Worm (Caenorhabditis elegans): Measurements from ENCODE around the gene cfap-36.

Gene cfap-36

DNA sequence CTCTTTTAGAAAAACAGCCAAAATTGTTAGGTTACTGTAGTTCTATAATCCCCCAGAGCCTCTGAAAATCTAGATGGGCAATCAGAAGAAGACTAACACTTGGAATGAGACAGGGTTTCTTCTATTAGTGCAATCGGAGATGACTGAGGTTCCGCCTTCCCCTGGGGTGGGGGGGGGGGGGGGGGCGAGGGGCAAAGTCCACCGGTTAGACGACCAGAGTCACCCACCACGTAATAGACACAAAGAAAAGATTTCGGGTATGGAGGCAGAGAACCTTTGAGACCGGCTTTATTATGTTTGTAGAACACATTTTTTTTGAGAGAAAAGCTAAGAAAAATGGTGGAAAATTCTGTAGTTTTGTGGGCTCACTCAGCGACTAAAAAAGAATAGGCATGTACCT is 19.9 kb downstream of the cfap-36 start:
- TF ChIP-seq egl-13 (tag; optimal IDR thresholded peaks at IDR 0.05) (no peak), tbx-2 (tag; optimal IDR thresholded peaks at IDR 0.05) (no peak), nhr-76 (tag; optimal IDR thresholded peaks at IDR 0.05) (no peak), unc-86 (tag; optimal IDR thresholded peaks at IDR 0.05) (no peak), xbp-1 (tag; optimal IDR thresholded peaks at IDR 0.05) (no peak), alr-1 (tag; optimal IDR thresholded peaks at IDR 0.05; ENCODE audit: borderline replicate concordance) (no peak), mef-2 (tag; optimal IDR thresholded peaks at IDR 0.05) (no peak), fkh-8 (tag; optimal IDR thresholded peaks at IDR 0.05) (no peak), ces-1 (GFP tag; optimal IDR thresholded peaks at IDR 0.05) (no peak), sptf-1 (tag; optimal IDR thresholded peaks at IDR 0.05) (no peak), sup-37 (GFP tag; optimal IDR thresholded peaks at IDR 0.05) (no peak), grh-1 (GFP tag; IDR thresholded peaks at IDR 0.05) (no peak), mdl-1 (tag; optimal IDR thresholded peaks at IDR 0.05) (no peak), rnt-1 (tag; optimal IDR thresholded peaks at IDR 0.05) (no peak), unc-130 (tag; optimal IDR thresholded peaks at IDR 0.05) (no peak)

DNA sequence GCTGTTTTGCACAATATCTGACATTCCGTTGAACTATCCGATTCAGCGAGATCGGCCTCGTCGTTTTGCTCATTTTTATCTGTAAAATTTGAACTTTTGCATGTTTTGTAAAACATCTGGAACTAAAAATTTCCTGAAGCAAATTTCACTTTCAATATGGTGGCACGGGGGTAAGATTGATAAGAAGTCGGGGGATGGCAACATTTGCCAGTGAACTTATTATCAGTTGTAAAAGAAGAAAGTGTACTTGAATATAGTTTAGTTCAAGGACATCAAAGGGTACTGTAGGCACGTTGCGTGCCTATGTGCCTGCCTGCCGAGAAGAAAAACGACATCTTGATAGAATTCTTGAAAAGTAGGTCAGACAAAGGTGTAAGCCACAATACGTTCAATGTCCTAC is 20.7 kb downstream of the cfap-36 start, which contains the start of gene W03F9.4:
Gene W03F9.4 (minus strand): TSS at position 79 of the 400 bp plus-strand sequence.
- no peak for TF ChIP-seq efl-1 (optimal IDR thresholded peaks at IDR 0.05)
- peak in 1 of 2 experiments; percentile 28 for TF ChIP-seq efl-1 (GFP tag; optimal IDR thresholded peaks at IDR 0.05 in 1 of 2)
- no peak for TF ChIP-seq aly-2 (tag; optimal IDR thresholded peaks at IDR 0.05)
- no peak for TF ChIP-seq vab-15 (tag; optimal IDR thresholded peaks at IDR 0.05)
- peak; percentile 26 for TF ChIP-seq nhr-20 (tag; optimal IDR thresholded peaks at IDR 0.05)
- peak; percentile 55 for TF ChIP-seq blmp-1 (tag; optimal IDR thresholded peaks at IDR 0.05)

DNA sequence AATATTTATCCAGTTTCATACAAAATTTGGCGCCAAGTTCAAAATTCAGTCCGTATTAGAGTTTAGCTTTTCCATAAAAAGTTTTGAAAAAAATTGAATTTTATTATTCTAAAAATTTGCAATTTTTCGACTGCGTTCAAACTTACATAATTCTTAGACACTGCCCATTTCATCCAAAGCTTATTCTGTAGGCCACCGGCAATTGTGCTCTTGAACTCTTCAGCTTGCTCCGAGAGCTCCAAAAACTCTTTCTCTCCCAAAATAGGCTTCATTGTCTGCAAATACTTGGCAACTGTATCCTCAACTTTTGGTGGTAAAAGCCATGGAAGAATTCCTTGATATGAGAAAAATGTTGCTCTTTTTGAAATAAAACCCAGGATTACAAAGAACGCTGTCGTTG is 22.0 kb downstream of the cfap-36 start:
- TF ChIP-seq nhr-90 (tag; optimal IDR thresholded peaks at IDR 0.05; ENCODE audit: poor library complexity), result no peak
- TF ChIP-seq irx-1 (tag; optimal IDR thresholded peaks at IDR 0.05), result no peak
- no peak for TF ChIP-seq efl-3 (GFP tag; optimal IDR thresholded peaks at IDR 0.05)
- no peak for TF ChIP-seq zip-4 (GFP tag; optimal IDR thresholded peaks at IDR 0.05)
- no peak for TF ChIP-seq jun-1 (tag; optimal IDR thresholded peaks at IDR 0.05)
- TF ChIP-seq dsc-1 (tag; optimal IDR thresholded peaks at IDR 0.05), result no peak
- no peak for TF ChIP-seq lin-13 (GFP tag; optimal IDR thresholded peaks at IDR 0.05)
- TF ChIP-seq sox-4 (tag; optimal IDR thresholded peaks at IDR 0.05), result no peak
- no peak for TF ChIP-seq unc-30 (tag; optimal IDR thresholded peaks at IDR 0.05)
- TF ChIP-seq unc-62 (GFP tag; optimal IDR thresholded peaks at IDR 0.05), result no peak
- no peak for TF ChIP-seq nhr-47 (tag; optimal IDR thresholded peaks at IDR 0.05)
- no peak for TF ChIP-seq blmp-1 (tag; optimal IDR thresholded peaks at IDR 0.05)
- TF ChIP-seq unc-98 (GFP tag; IDR thresholded peaks at IDR 0.05), result no peak
- TF ChIP-seq elt-2 (tag; optimal IDR thresholded peaks at IDR 0.05), result no peak

DNA sequence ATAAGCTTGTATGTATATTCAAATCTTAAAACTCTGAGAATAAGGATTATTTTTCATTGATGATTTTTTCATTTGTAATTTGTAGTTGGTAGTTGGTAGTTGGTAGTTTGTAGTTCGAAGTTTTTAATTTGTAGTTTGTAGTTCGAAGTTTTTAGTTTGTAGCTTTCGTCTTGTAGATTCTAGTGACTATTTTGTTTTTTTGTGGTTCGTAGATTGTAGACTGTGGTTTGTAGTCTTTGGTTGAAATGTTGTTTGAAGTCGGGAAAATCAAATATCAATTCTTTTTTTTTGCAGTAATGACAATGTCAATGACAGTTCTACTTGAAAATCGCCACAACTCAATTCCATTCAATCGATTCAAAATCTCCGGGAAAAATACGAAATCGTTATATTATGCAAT is 26.3 kb downstream of the cfap-36 start:
- TF ChIP-seq aly-2 (tag; optimal IDR thresholded peaks at IDR 0.05) (no peak), vab-15 (tag; optimal IDR thresholded peaks at IDR 0.05) (no peak), snpc-4 (tag; optimal IDR thresholded peaks at IDR 0.05) (no peak), ztf-11 (tag; optimal IDR thresholded peaks at IDR 0.05) (no peak), zag-1 (tag; optimal IDR thresholded peaks at IDR 0.05) (no peak), nhr-77 (tag; optimal IDR thresholded peaks at IDR 0.05) (no peak), lsy-2 (tag; optimal IDR thresholded peaks at IDR 0.05) (no peak), ceh-82 (tag; optimal IDR thresholded peaks at IDR 0.05) (no peak), nhr-71 (tag; optimal IDR thresholded peaks at IDR 0.05) (no peak), hlh-4 (tag; optimal IDR thresholded peaks at IDR 0.05) (no peak), mef-2 (tag; optimal IDR thresholded peaks at IDR 0.05) (no peak)

All from whole organism, L1 larva.